Fruit fly (Drosophila melanogaster) S2 (cell line): Measurements from ENCODE around the gene Unc50.

Experiments
- CG8478 ChIP-seq: fragments of >200 bp; optimal IDR thresholded peaks from 2 replicates; lab custom pipeline; 2018
- CTCF ChIP-seq, 2 experiments: fragments of >200 bp; optimal IDR thresholded peaks; 2 replicates each; lab custom pipeline; 2018

Unc50 gene

dm6 chr3R:8645580-8646220 is 30.7 kb downstream of the Unc50 start, which contains the start of gene Cyp313b1:
TSS of gene Cyp313b1 (minus strand) at chr3R:8645650.
- TF ChIP-seq CTCF (optimal IDR thresholded peaks at IDR 0.05; lab: Kevin White, UChicago) (no peak), CG8478 (lab: Kevin White, UChicago) (no peak)

dm6 chr3R:8642376-8642966 is 33.9 kb downstream of the Unc50 start:
- no peak for TF ChIP-seq CTCF (optimal IDR thresholded peaks at IDR 0.05; lab: Kevin White, UChicago)

dm6 chr3R:8638629-8639028 is 37.8 kb downstream of the Unc50 start:
- no peak for TF ChIP-seq CG8478 (lab: Kevin White, UChicago)
- no peak for TF ChIP-seq CTCF (optimal IDR thresholded peaks at IDR 0.05; lab: Kevin White, UChicago)

- TF ChIP-seq CTCF (optimal IDR thresholded peaks at IDR 0.05; lab: Kevin White, UChicago): no peak
- no peak for TF ChIP-seq CG8478 (lab: Kevin White, UChicago)
These were observed 40.6 kb downstream of the Unc50 start, which contains the start of gene Or85e for dm6 chr3R:8635778-8636177. TSS of gene Or85e (minus strand) at chr3R:8635878.
